Fruit fly (Drosophila melanogaster) whole organism, pupa: Measurements from ENCODE around the gene CG34265.

Experiments used
- CG8159 ChIP-seq: fragments of 200-800 bp; sonication (Bioruptor generic); optimal IDR thresholded peaks from 3 replicates; lab custom pipeline; 2018; ENCODE audit warnings: missing biosample characterization, mild to moderate bottlenecking, missing genetic modification characterization, moderate library complexity
- CG8301 ChIP-seq: fragments of 200-800 bp; sonication (Bioruptor generic); optimal IDR thresholded peaks from 2 replicates; lab custom pipeline; 2018; ENCODE audit warnings: missing biosample characterization, mild to moderate bottlenecking, missing genetic modification characterization
- gl ChIP-seq: fragments of 200-800 bp; sonication (Bioruptor generic); optimal IDR thresholded peaks from 2 replicates; lab custom pipeline; 2018; ENCODE audit warnings: missing biosample characterization, mild to moderate bottlenecking, missing genetic modification characterization

DNA sequence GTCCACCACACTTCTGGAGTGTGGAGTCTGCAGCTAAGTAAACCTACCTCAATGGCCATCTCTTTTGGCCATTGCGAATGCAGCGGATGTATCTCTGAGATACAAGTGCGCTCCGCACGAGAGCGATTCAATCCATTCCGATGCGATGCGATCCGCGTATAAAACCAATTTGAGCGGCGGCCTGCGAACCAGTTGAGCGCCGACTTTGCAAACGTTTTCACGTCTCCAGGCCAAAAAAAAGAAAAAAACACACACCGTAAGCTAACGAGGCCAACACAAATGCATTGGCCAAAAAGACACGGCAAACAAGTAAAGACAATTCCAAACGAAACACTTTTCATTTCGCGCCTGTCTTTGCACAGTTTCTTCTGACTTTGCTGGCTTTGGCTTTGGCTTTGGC is 10.6 kb upstream of the CG34265 start, which contains the start of gene ckd:
- TF ChIP-seq CG8159 (tag; lab: Kevin White, UChicago) (no peak), CG8301 (no peak), gl (tag; lab: Kevin White, UChicago) (no peak)
